Fruit fly (Drosophila melanogaster): Measurements from ENCODE around the gene alpha-Man-IIa.

DNA sequence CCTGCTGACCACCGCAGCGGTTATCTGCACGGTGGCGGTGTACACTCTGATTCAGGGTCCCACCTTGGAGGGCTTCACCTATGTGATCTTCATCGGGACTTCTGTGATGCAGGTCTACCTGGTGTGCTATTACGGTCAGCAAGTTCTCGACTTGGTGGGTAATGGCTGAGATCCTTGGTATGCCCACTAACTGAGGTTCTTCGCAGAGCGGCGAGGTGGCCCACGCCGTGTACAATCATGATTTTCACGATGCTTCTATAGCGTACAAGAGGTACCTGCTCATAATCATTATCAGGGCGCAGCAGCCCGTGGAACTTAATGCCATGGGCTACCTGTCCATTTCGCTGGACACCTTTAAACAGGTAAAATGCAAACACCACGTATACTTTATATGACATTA lies 13.3 kb upstream of the alpha-Man-IIa start:
- TF ChIP-seq usp (GFP tag; optimal IDR thresholded peaks at IDR 0.05), result no peak
- TF ChIP-seq EcR (GFP tag; optimal IDR thresholded peaks at IDR 0.05), result no peak
- no peak for TF ChIP-seq psq (optimal IDR thresholded peaks at IDR 0.05)

Measured in whole organism.